Fruit fly (Drosophila melanogaster) whole organism, prepupa: Measurements from ENCODE around the gene Hsc70-4.

ENCODE experiments used
- Blimp-1 ChIP-seq: fragments of 200-800 bp; sonication (Bioruptor generic); optimal IDR thresholded peaks from 3 replicates; lab custom pipeline; 2017; ENCODE audit warnings: missing biosample characterization, missing genetic modification characterization, mild to moderate bottlenecking, moderate library complexity, missing genetic modification reagents
- CG10631 ChIP-seq: fragments of 200-800 bp; sonication (Bioruptor generic); optimal IDR thresholded peaks from 2 replicates; lab custom pipeline; 2016; ENCODE audit warnings: missing biosample characterization, missing genetic modification characterization
- CG10669 ChIP-seq: fragments of 200-800 bp; sonication (Bioruptor generic); optimal IDR thresholded peaks from 3 replicates; lab custom pipeline; 2018; ENCODE audit warnings: missing biosample characterization, mild to moderate bottlenecking, missing genetic modification characterization, moderate library complexity
- CG11762 ChIP-seq: fragments of 200-800 bp; sonication (Bioruptor generic); optimal IDR thresholded peaks from 3 replicates; lab custom pipeline; 2016; ENCODE audit warnings: missing biosample characterization, missing genetic modification characterization; ENCODE audit not compliant: insufficient read depth
- CG15336 ChIP-seq: fragments of 200-800 bp; sonication (Bioruptor generic); IDR thresholded peaks from 2 replicates; pipeline ENCODE4 v1.3.6; 2022; ENCODE audit warnings: missing biosample characterization, missing genetic modification characterization
- CG1621 ChIP-seq: fragments of 200-800 bp; sonication (Bioruptor generic); optimal IDR thresholded peaks from 3 replicates; lab custom pipeline; 2018; ENCODE audit warnings: missing biosample characterization, mild to moderate bottlenecking, missing genetic modification characterization
- CG16779 ChIP-seq: fragments of 200-800 bp; sonication (Bioruptor generic); optimal IDR thresholded peaks from 3 replicates; lab custom pipeline; 2017; ENCODE audit warnings: missing biosample characterization, mild to moderate bottlenecking, missing genetic modification characterization
- CG3032 ChIP-seq: fragments of 200-800 bp; optimal IDR thresholded peaks from 2 replicates; lab custom pipeline; 2019; ENCODE audit warnings: missing biosample characterization, mild to moderate bottlenecking, missing genetic modification characterization, moderate library complexity
- CG31627 ChIP-seq: fragments of 200-800 bp; sonication (Bioruptor generic); optimal IDR thresholded peaks from 3 replicates; lab custom pipeline; 2016; ENCODE audit warnings: missing biosample characterization, missing genetic modification characterization
- CG6276 ChIP-seq: fragments of 200-800 bp; sonication (Bioruptor generic); optimal IDR thresholded peaks from 2 replicates; lab custom pipeline; 2017; ENCODE audit warnings: missing biosample characterization, mild to moderate bottlenecking, missing genetic modification characterization
- CG7368 ChIP-seq: fragments of 200-800 bp; sonication (Bioruptor generic); optimal IDR thresholded peaks from 3 replicates; lab custom pipeline; 2016; ENCODE audit warnings: missing biosample characterization, missing genetic modification characterization
- CG8319 ChIP-seq: fragments of 200-800 bp; sonication (Bioruptor generic); optimal IDR thresholded peaks from 3 replicates; lab custom pipeline; 2016; ENCODE audit warnings: missing biosample characterization, missing genetic modification characterization
- CG8632 ChIP-seq: fragments of 200-800 bp; sonication (Bioruptor generic); optimal IDR thresholded peaks from 3 replicates; lab custom pipeline; 2016; ENCODE audit warnings: missing biosample characterization, missing genetic modification characterization
- Eip78C ChIP-seq: fragments of 200-800 bp; sonication (Bioruptor generic); peaks from one replicate; lab custom pipeline; 2016; ENCODE audit warnings: missing biosample characterization, missing genetic modification characterization
- Hr38 ChIP-seq: sonication (Bioruptor generic); optimal IDR thresholded peaks from 2 replicates; lab custom pipeline; 2016; ENCODE audit warnings: missing biosample characterization, missing genetic modification characterization
- Hr39 ChIP-seq: fragments of 200-800 bp; sonication (Bioruptor generic); optimal IDR thresholded peaks from 2 replicates; lab custom pipeline; 2016; ENCODE audit warnings: missing biosample characterization, missing genetic modification characterization
- Lpt ChIP-seq: fragments of 200-800 bp; sonication (Bioruptor generic); optimal IDR thresholded peaks from 3 replicates; lab custom pipeline; 2016; ENCODE audit warnings: missing biosample characterization, missing genetic modification characterization
- Met ChIP-seq: fragments of 200-800 bp; sonication (Bioruptor generic); optimal IDR thresholded peaks from 3 replicates; lab custom pipeline; 2016; ENCODE audit warnings: missing biosample characterization, missing genetic modification characterization
- OdsH ChIP-seq: fragments of 200-800 bp; sonication (Bioruptor generic); optimal IDR thresholded peaks from 3 replicates; lab custom pipeline; 2016; ENCODE audit warnings: missing biosample characterization, missing genetic modification characterization
- Smox ChIP-seq: fragments of 200-800 bp; sonication (Bioruptor generic); optimal IDR thresholded peaks from 3 replicates; lab custom pipeline; 2016; ENCODE audit warnings: missing biosample characterization, missing genetic modification characterization
- Sox14 ChIP-seq: fragments of 200-800 bp; sonication (Bioruptor generic); optimal IDR thresholded peaks from 3 replicates; lab custom pipeline; 2016; ENCODE audit warnings: missing biosample characterization, missing genetic modification characterization
- achi ChIP-seq: fragments of 200-800 bp; sonication (Bioruptor generic); optimal IDR thresholded peaks from 3 replicates; lab custom pipeline; 2016; ENCODE audit warnings: missing biosample characterization, missing genetic modification characterization
- cyc ChIP-seq: fragments of 200-800 bp; sonication (Bioruptor generic); optimal IDR thresholded peaks from 3 replicates; lab custom pipeline; 2016; ENCODE audit warnings: missing biosample characterization, missing genetic modification characterization
- dac ChIP-seq: fragments of 200-800 bp; sonication (Bioruptor generic); optimal IDR thresholded peaks from 2 replicates; lab custom pipeline; 2017; ENCODE audit warnings: missing biosample characterization, mild to moderate bottlenecking, missing genetic modification characterization
- esn ChIP-seq: fragments of 200-800 bp; sonication (Bioruptor generic); optimal IDR thresholded peaks from 2 replicates; lab custom pipeline; 2016; ENCODE audit warnings: missing biosample characterization, mild to moderate bottlenecking, missing genetic modification characterization, moderate library complexity
- fd59A ChIP-seq: fragments of 200-800 bp; sonication (Bioruptor generic); optimal IDR thresholded peaks from 2 replicates; lab custom pipeline; 2017; ENCODE audit warnings: missing biosample characterization, mild to moderate bottlenecking, missing genetic modification characterization, missing genetic modification reagents
- fkh ChIP-seq: fragments of 200-800 bp; sonication (Bioruptor generic); optimal IDR thresholded peaks from 3 replicates; lab custom pipeline; 2017; ENCODE audit warnings: missing biosample characterization, mild to moderate bottlenecking, missing genetic modification characterization, moderate library complexity
- lz ChIP-seq: fragments of 200-800 bp; sonication (Bioruptor generic); optimal IDR thresholded peaks from 3 replicates; lab custom pipeline; 2016; ENCODE audit warnings: missing biosample characterization, missing genetic modification characterization
- net ChIP-seq: fragments of 200-800 bp; sonication (Bioruptor generic); optimal IDR thresholded peaks from 3 replicates; lab custom pipeline; 2016; ENCODE audit warnings: missing biosample characterization, missing genetic modification characterization
- pdm3 ChIP-seq: fragments of 200-800 bp; sonication (Bioruptor generic); optimal IDR thresholded peaks from 3 replicates; lab custom pipeline; 2016; ENCODE audit warnings: missing biosample characterization, missing genetic modification characterization
- ss ChIP-seq, 2 experiments: fragments of 200-800 bp; sonication (Bioruptor generic); optimal IDR thresholded peaks; 2 replicates in 1 of 2; 3 replicates in 1 of 2; lab custom pipeline; 2017 to 2018; ENCODE audit warnings: mild to moderate bottlenecking in 2 of 2, missing biosample characterization in 2 of 2, missing genetic modification characterization in 2 of 2, moderate library complexity in 1 of 2
- svp ChIP-seq: fragments of 200-800 bp; sonication (Bioruptor generic); peaks from one replicate; lab custom pipeline; 2016; ENCODE audit warnings: missing biosample characterization, missing genetic modification characterization

Hsc70-4 gene

dm6 chr3R:15280619-15281334, 38.3 kb downstream of the Hsc70-4 start (continued):
- TF ChIP-seq pdm3 (GFP tag; lab: Kevin White, UChicago) (peak; percentile 67), ss (GFP tag; optimal IDR thresholded peaks at IDR 0.05; lab: Kevin White, UChicago) (peak; percentile 4 to 33), Met (GFP tag; lab: Kevin White, UChicago) (peak; percentile 80), CG16779 (no peak), CG7368 (GFP tag; lab: Kevin White, UChicago) (peak; percentile 27), net (GFP tag; lab: Kevin White, UChicago) (peak; percentile 52), CG1621 (tag; lab: Kevin White, UChicago) (no peak), dac (GFP tag; lab: Kevin White, UChicago) (peak; percentile 7), CG10669 (no peak)

dm6 chr3R:15281335-15281963, 39.0 kb downstream of the Hsc70-4 start:
- TF ChIP-seq cyc (GFP tag; lab: Kevin White, UChicago) (no peak), CG31627 (GFP tag; lab: Kevin White, UChicago) (no peak), fd59A (GFP tag; lab: Kevin White, UChicago) (no peak), Eip78C (GFP tag; lab: Kevin White, UChicago) (peak; percentile 44)

- no peak for TF ChIP-seq CG8632 (GFP tag; lab: Kevin White, UChicago)
- TF ChIP-seq CG10631 (GFP tag; lab: Kevin White, UChicago) = no peak
- TF ChIP-seq achi (GFP tag; lab: Kevin White, UChicago) = no peak
- no peak for TF ChIP-seq esn (GFP tag; lab: Kevin White, UChicago)
Observed at dm6 chr3R:15282326-15282725, 39.8 kb downstream of the Hsc70-4 start.

dm6 chr3R:15282982-15283809, 40.7 kb downstream of the Hsc70-4 start:
- TF ChIP-seq Smox (GFP tag; lab: Kevin White, UChicago) = no peak
- peak; percentile 62 for TF ChIP-seq svp (GFP tag; lab: Kevin White, UChicago)
- TF ChIP-seq Eip78C (GFP tag; lab: Kevin White, UChicago) = peak; percentile 48

- TF ChIP-seq Hr38 (no peak), CG11762 (no peak), net (GFP tag; lab: Kevin White, UChicago) (no peak), CG8319 (GFP tag; lab: Kevin White, UChicago) (no peak), pdm3 (GFP tag; lab: Kevin White, UChicago) (no peak), CG10669 (peak; percentile 40)
Observed at dm6 chr3R:15286024-15286692, 43.7 kb downstream of the Hsc70-4 start.

- TF ChIP-seq CG6276 (GFP tag; lab: Kevin White, UChicago) = peak; percentile 31
- TF ChIP-seq OdsH (GFP tag; lab: Kevin White, UChicago) = no peak
Observed at dm6 chr3R:15286693-15287041, 44.2 kb downstream of the Hsc70-4 start.

dm6 chr3R:15287763-15288162, 45.3 kb downstream of the Hsc70-4 start:
- TF ChIP-seq CG15336 (GFP tag; lab: Robert Waterston, UW) = no peak
- TF ChIP-seq esn (GFP tag; lab: Kevin White, UChicago) = peak; percentile 14
- no peak for TF ChIP-seq OdsH (GFP tag; lab: Kevin White, UChicago)
- TF ChIP-seq lz (GFP tag; lab: Kevin White, UChicago) = no peak
- TF ChIP-seq Sox14 (GFP tag; lab: Kevin White, UChicago) = peak; percentile 4
- no peak for TF ChIP-seq CG1621 (tag; lab: Kevin White, UChicago)
- no peak for TF ChIP-seq fkh
- no peak for TF ChIP-seq Met (GFP tag; lab: Kevin White, UChicago)
- peak; percentile 0 for TF ChIP-seq Eip78C (GFP tag; lab: Kevin White, UChicago)
- no peak for TF ChIP-seq svp (GFP tag; lab: Kevin White, UChicago)
- no peak for TF ChIP-seq fd59A (GFP tag; lab: Kevin White, UChicago)
- TF ChIP-seq Blimp-1 = no peak
- no peak for TF ChIP-seq achi (GFP tag; lab: Kevin White, UChicago)
- no peak for TF ChIP-seq Lpt
- TF ChIP-seq Hr39 = peak; percentile 5
- TF ChIP-seq CG3032 = peak; percentile 1
